Worm (Caenorhabditis elegans) whole organism, L3 larva: Measurements from ENCODE around the gene clc-33.

Experiments used
- fkh-10 ChIP-seq: sonication (generic microtip); optimal IDR thresholded peaks from 2 replicates; lab custom pipeline; 2017; ENCODE audit warnings: missing biosample characterization, missing genetic modification reagents, missing genetic modification characterization
- lin-39 ChIP-seq: fragments of 150-350 bp; optimal IDR thresholded peaks from 2 replicates; lab custom pipeline; 2018; ENCODE audit warnings: missing biosample characterization, missing genetic modification reagents, missing genetic modification characterization
- mdl-1 ChIP-seq: fragments of 150-350 bp; optimal IDR thresholded peaks from 2 replicates; lab custom pipeline; 2014; ENCODE audit warnings: missing biosample characterization, missing genetic modification characterization
- zag-1 ChIP-seq: fragments of 150-350 bp; optimal IDR thresholded peaks from 2 replicates; lab custom pipeline; 2014; ENCODE audit warnings: missing biosample characterization, missing genetic modification characterization

DNA sequence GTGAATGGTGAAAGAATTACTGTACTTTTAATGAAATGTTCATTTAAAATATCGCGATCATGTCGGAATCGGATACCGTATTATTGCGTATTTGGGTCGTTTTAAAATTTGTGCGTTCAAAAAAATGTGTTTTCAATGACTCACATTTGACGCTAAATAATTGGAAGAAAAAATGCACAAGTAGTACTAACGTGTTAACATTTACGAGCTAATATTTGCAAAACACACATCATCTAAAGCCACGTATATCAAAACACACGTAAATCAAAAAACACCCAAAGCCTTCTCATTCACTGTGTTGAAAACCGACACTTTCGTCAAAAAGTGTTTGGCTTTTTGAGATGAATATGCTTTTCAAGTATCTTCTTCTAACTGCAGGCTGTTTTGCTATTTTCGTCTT lies 14.7 kb upstream of the clc-33 start, which contains the start of gene F28A10.1:
- TF ChIP-seq fkh-10 (GFP tag; lab: Kevin White, UChicago) (no peak), zag-1 (tag; lab: Kevin White, UChicago) (no peak), lin-39 (tag; lab: Kevin White, UChicago) (no peak), mdl-1 (tag; lab: Kevin White, UChicago) (no peak)
